Worm (Caenorhabditis elegans) whole organism, L3 larva: ENCODE results near the gene dmd-7.

Source experiments
- R02D3.7 ChIP-seq: fragments of 150-350 bp; optimal IDR thresholded peaks from 2 replicates; lab custom pipeline; 2014; ENCODE audit warnings: missing biosample characterization, missing genetic modification characterization
- ZK546.5 ChIP-seq: sonication (generic microtip); optimal IDR thresholded peaks from 2 replicates; lab custom pipeline; 2017; ENCODE audit warnings: missing biosample characterization, missing genetic modification characterization
- aly-2 ChIP-seq: fragments of 150-350 bp; optimal IDR thresholded peaks from 2 replicates; lab custom pipeline; 2014; ENCODE audit warnings: missing biosample characterization, missing genetic modification characterization
- ama-1 ChIP-seq: fragments of 150-350 bp; optimal IDR thresholded peaks from 2 replicates; lab custom pipeline; 2018
- ceh-16 ChIP-seq: sonication (generic microtip); optimal IDR thresholded peaks from 2 replicates; lab custom pipeline; 2017; ENCODE audit warnings: missing biosample characterization, missing genetic modification characterization
- ceh-28 ChIP-seq: fragments of 150-350 bp; optimal IDR thresholded peaks from 2 replicates; lab custom pipeline; 2014; ENCODE audit warnings: missing biosample characterization, missing genetic modification reagents, missing genetic modification characterization
- ceh-82 ChIP-seq: fragments of 150-350 bp; optimal IDR thresholded peaks from 2 replicates; lab custom pipeline; 2014; ENCODE audit warnings: missing biosample characterization, missing genetic modification characterization
- ceh-9 ChIP-seq: sonication (generic microtip); optimal IDR thresholded peaks from 2 replicates; lab custom pipeline; 2018; ENCODE audit warnings: missing biosample characterization, missing genetic modification characterization
- daf-12 ChIP-seq: fragments of 150-350 bp; optimal IDR thresholded peaks from 2 replicates; lab custom pipeline; 2014; ENCODE audit warnings: missing biosample characterization, missing genetic modification reagents, missing genetic modification characterization
- egl-27 ChIP-seq: sonication (generic microtip); optimal IDR thresholded peaks from 4 replicates; lab custom pipeline; 2017; ENCODE audit warnings: missing biosample characterization, missing genetic modification reagents, missing genetic modification characterization
- egl-5 ChIP-seq: fragments of 150-350 bp; optimal IDR thresholded peaks from 2 replicates; lab custom pipeline; 2017; ENCODE audit warnings: missing biosample characterization, missing genetic modification reagents, missing genetic modification characterization, inconsistent platforms
- elt-1 ChIP-seq: fragments of 150-350 bp; optimal IDR thresholded peaks from 2 replicates; lab custom pipeline; 2014; ENCODE audit warnings: missing biosample characterization, missing genetic modification characterization
- elt-2 ChIP-seq: sonication (generic microtip); optimal IDR thresholded peaks from 2 replicates; lab custom pipeline; 2016; ENCODE audit warnings: missing genetic modification reagents, mild to moderate bottlenecking, missing genetic modification characterization, missing compliant biosample characterization
- elt-3 ChIP-seq, 3 experiments: fragments of 150-350 bp in 1 of 3; sonication (generic microtip) in 2 of 3; optimal IDR thresholded peaks; 2 replicates in 2 of 3; 4 replicates in 1 of 3; lab custom pipeline; 2014 to 2017; ENCODE audit warnings: missing biosample characterization in 3 of 3, missing genetic modification characterization in 3 of 3
- eor-1 ChIP-seq, 2 experiments: fragments of 150-350 bp; optimal IDR thresholded peaks; 2 replicates each; lab custom pipeline; 2014 to 2018; ENCODE audit warnings: missing biosample characterization in 2 of 2, missing genetic modification characterization in 2 of 2
- fkh-10 ChIP-seq: sonication (generic microtip); optimal IDR thresholded peaks from 2 replicates; lab custom pipeline; 2017; ENCODE audit warnings: missing biosample characterization, missing genetic modification reagents, missing genetic modification characterization
- fkh-2 ChIP-seq: fragments of 150-350 bp; optimal IDR thresholded peaks from 2 replicates; lab custom pipeline; 2014; ENCODE audit warnings: missing biosample characterization, missing genetic modification reagents, missing genetic modification characterization
- fos-1 ChIP-seq: fragments of 150-350 bp; optimal IDR thresholded peaks from 2 replicates; lab custom pipeline; 2014; ENCODE audit warnings: missing biosample characterization, missing genetic modification characterization
- hmg-11 ChIP-seq: sonication (generic microtip); optimal IDR thresholded peaks from 2 replicates; lab custom pipeline; 2016; ENCODE audit warnings: missing genetic modification characterization, missing compliant biosample characterization
- jun-1 ChIP-seq: fragments of 150-350 bp; optimal IDR thresholded peaks from 2 replicates; lab custom pipeline; 2014; ENCODE audit warnings: missing biosample characterization, missing genetic modification reagents, missing genetic modification characterization
- lin-15B ChIP-seq: fragments of 150-350 bp; optimal IDR thresholded peaks from 2 replicates; lab custom pipeline; 2014; ENCODE audit warnings: missing biosample characterization, missing genetic modification characterization
- lin-39 ChIP-seq: fragments of 150-350 bp; optimal IDR thresholded peaks from 2 replicates; lab custom pipeline; 2018; ENCODE audit warnings: missing biosample characterization, missing genetic modification reagents, missing genetic modification characterization
- lsy-12 ChIP-seq: sonication (generic microtip); optimal IDR thresholded peaks from 2 replicates; lab custom pipeline; 2016; ENCODE audit warnings: mild to moderate bottlenecking, missing genetic modification characterization, missing compliant biosample characterization
- mdl-1 ChIP-seq: fragments of 150-350 bp; optimal IDR thresholded peaks from 2 replicates; lab custom pipeline; 2014; ENCODE audit warnings: missing biosample characterization, missing genetic modification characterization
- mml-1 ChIP-seq: fragments of 150-350 bp; sonication (generic microtip); optimal IDR thresholded peaks from 3 replicates; lab custom pipeline; 2014; ENCODE audit warnings: missing biosample characterization, missing genetic modification characterization
- nfya-1 ChIP-seq: sonication (generic microtip); optimal IDR thresholded peaks from 2 replicates; lab custom pipeline; 2017; ENCODE audit warnings: missing genetic modification characterization, mild to moderate bottlenecking, missing compliant biosample characterization, antibody characterized with exemption, moderate library complexity; ENCODE audit not compliant: insufficient read depth
- nhr-11 ChIP-seq: fragments of 150-350 bp; optimal IDR thresholded peaks from 2 replicates; lab custom pipeline; 2014; ENCODE audit warnings: missing biosample characterization, missing genetic modification characterization
- nhr-12 ChIP-seq: fragments of 150-350 bp; optimal IDR thresholded peaks from 2 replicates; lab custom pipeline; 2014; ENCODE audit warnings: missing biosample characterization, missing genetic modification characterization
- nhr-23 ChIP-seq: fragments of 150-350 bp; optimal IDR thresholded peaks from 2 replicates; lab custom pipeline; 2014; ENCODE audit warnings: missing biosample characterization, missing genetic modification reagents, missing genetic modification characterization
- nhr-237 ChIP-seq: fragments of 150-350 bp; optimal IDR thresholded peaks from 2 replicates; lab custom pipeline; 2014; ENCODE audit warnings: missing biosample characterization, missing genetic modification characterization
- nhr-25 ChIP-seq: sonication (generic microtip); optimal IDR thresholded peaks from 2 replicates; lab custom pipeline; 2017; ENCODE audit warnings: missing biosample characterization, missing genetic modification characterization
- nhr-28 ChIP-seq: fragments of 150-350 bp; optimal IDR thresholded peaks from 2 replicates; lab custom pipeline; 2014; ENCODE audit warnings: missing biosample characterization, missing genetic modification characterization
- nhr-43 ChIP-seq: sonication (generic microtip); optimal IDR thresholded peaks from 2 replicates; lab custom pipeline; 2016; ENCODE audit warnings: mild to moderate bottlenecking, missing genetic modification characterization, missing compliant biosample characterization; ENCODE audit not compliant: poor library complexity, severe bottlenecking
- nhr-67 ChIP-seq: fragments of 150-350 bp; optimal IDR thresholded peaks from 2 replicates; lab custom pipeline; 2014; ENCODE audit warnings: missing biosample characterization, missing genetic modification characterization
- nhr-76 ChIP-seq: fragments of 150-350 bp; sonication (generic microtip); optimal IDR thresholded peaks from 5 replicates; lab custom pipeline; 2014; ENCODE audit warnings: missing biosample characterization, missing genetic modification characterization
- nhr-77 ChIP-seq: fragments of 150-350 bp; optimal IDR thresholded peaks from 2 replicates; lab custom pipeline; 2014; ENCODE audit warnings: missing biosample characterization, missing genetic modification characterization
- pha-4 ChIP-seq: fragments of 150-350 bp; optimal IDR thresholded peaks from 2 replicates; lab custom pipeline; 2014; ENCODE audit warnings: missing biosample characterization, missing genetic modification reagents, missing genetic modification characterization
- pqm-1 ChIP-seq: fragments of 150-350 bp; optimal IDR thresholded peaks from 2 replicates; lab custom pipeline; 2017; ENCODE audit warnings: missing biosample characterization, missing genetic modification characterization, inconsistent platforms
- sea-2 ChIP-seq: fragments of 150-350 bp; sonication (generic microtip); optimal IDR thresholded peaks from 4 replicates; lab custom pipeline; 2014; ENCODE audit warnings: missing biosample characterization, missing genetic modification reagents, missing genetic modification characterization
- skn-1 ChIP-seq: fragments of 150-350 bp; optimal IDR thresholded peaks from 2 replicates; lab custom pipeline; 2014; ENCODE audit warnings: missing biosample characterization, missing genetic modification characterization
- snpc-4 ChIP-seq: fragments of 150-350 bp; optimal IDR thresholded peaks from 2 replicates; lab custom pipeline; 2014; ENCODE audit warnings: missing biosample characterization, missing genetic modification characterization
- tbx-2 ChIP-seq: sonication (generic microtip); optimal IDR thresholded peaks from 2 replicates; lab custom pipeline; 2016; ENCODE audit warnings: mild to moderate bottlenecking, missing genetic modification characterization, missing compliant biosample characterization
- unc-39 ChIP-seq: sonication (generic microtip); optimal IDR thresholded peaks from 4 replicates; lab custom pipeline; 2017; ENCODE audit warnings: missing biosample characterization, missing genetic modification characterization
- unc-62 ChIP-seq: fragments of 150-350 bp; sonication (generic microtip); optimal IDR thresholded peaks from 4 replicates; lab custom pipeline; 2014; ENCODE audit warnings: missing biosample characterization, missing genetic modification reagents, missing genetic modification characterization
- zag-1 ChIP-seq: fragments of 150-350 bp; optimal IDR thresholded peaks from 2 replicates; lab custom pipeline; 2014; ENCODE audit warnings: missing biosample characterization, missing genetic modification characterization
- ztf-11 ChIP-seq: fragments of 150-350 bp; optimal IDR thresholded peaks from 2 replicates; lab custom pipeline; 2014; ENCODE audit warnings: missing biosample characterization, missing genetic modification characterization
- ztf-4 ChIP-seq: fragments of 150-350 bp; optimal IDR thresholded peaks from 2 replicates; lab custom pipeline; 2014; ENCODE audit warnings: missing biosample characterization, missing genetic modification characterization

The dmd-7 gene

DNA sequence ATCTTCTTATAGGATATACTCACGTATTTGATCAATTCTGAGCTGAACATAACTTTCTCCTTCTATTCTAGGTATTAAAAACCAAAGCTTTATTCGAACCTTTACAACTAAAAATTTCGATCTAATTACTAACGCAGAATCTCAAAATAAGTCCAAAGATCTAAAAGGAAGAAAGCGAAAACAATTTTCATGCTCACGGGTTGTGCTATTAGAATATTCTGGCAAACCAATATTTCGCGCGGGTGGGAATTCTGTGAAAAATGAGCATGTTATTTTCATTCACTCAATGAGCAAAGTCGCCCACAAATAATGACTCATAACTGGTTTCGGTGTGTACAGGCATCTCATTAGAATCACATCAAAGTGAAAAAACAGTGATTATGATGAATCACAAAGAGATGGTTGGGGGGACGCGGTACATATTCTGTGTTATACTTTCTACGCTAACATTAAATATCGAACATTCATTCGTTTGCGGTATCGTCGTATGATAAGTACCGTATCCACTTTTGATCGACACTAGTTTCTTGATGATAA lies 17.7 kb upstream of the dmd-7 start:
- TF ChIP-seq lsy-12 (tag; lab: Kevin White, UChicago) (peak; percentile 60), nhr-77 (tag; lab: Kevin White, UChicago) (no peak), mml-1 (tag; lab: Kevin White, UChicago) (no peak), mdl-1 (tag; lab: Kevin White, UChicago) (no peak), ama-1 (lab: Kevin White, UChicago) (peak; percentile 63), aly-2 (no peak), fkh-10 (peak; percentile 42), pha-4 (tag; lab: Kevin White, UChicago) (peak; percentile 14), unc-62 (GFP tag; lab: Kevin White, UChicago) (no peak), ceh-9 (tag; lab: Kevin White, UChicago) (no peak), nhr-25 (peak; percentile 62), nhr-76 (tag; lab: Kevin White, UChicago) (no peak), egl-27 (tag; lab: Kevin White, UChicago) (no peak), nhr-11 (tag; lab: Kevin White, UChicago) (peak; percentile 49), nhr-23 (tag; lab: Kevin White, UChicago) (no peak), tbx-2 (tag; lab: Kevin White, UChicago) (no peak)

DNA sequence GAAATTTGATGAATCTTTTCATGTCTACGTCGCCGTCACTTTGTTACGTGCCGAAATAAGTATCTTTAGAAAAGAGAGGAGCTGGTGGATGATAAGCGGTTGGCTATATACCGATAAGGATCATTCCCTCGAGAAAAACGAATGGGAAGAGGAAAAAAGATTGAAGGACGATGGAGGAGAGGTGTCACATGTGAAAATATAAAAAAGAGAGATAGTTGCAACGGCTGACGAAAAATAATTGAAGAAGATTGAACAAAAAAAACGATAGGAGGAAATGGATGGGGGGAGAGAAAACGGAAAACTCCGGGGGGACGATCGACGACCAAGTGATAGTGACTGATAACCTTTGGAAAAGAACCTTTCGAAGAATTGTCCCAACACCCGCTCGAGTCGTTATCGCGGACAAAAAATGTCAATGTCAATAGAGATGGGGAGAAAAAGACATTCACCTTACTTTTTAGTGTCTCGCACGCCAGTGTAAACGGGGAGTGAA lies 17.2 kb upstream of the dmd-7 start:
- no peak for TF ChIP-seq sea-2
- peak; percentile 47 for TF ChIP-seq tbx-2 (tag; lab: Kevin White, UChicago)
- TF ChIP-seq nhr-77 (tag; lab: Kevin White, UChicago): no peak
- TF ChIP-seq mdl-1 (tag; lab: Kevin White, UChicago): peak; percentile 46
- TF ChIP-seq ztf-11 (tag; lab: Kevin White, UChicago): no peak
- no peak for TF ChIP-seq nhr-11 (tag; lab: Kevin White, UChicago)
- TF ChIP-seq ceh-16 (tag; lab: Kevin White, UChicago): no peak
- no peak for TF ChIP-seq aly-2
- peak; percentile 98 for TF ChIP-seq pha-4 (tag; lab: Kevin White, UChicago)
- TF ChIP-seq ceh-82 (tag; lab: Kevin White, UChicago): no peak
- peak; percentile 23 to 96 (median 88) for TF ChIP-seq elt-3 (tag; optimal IDR thresholded peaks at IDR 0.05; lab: Kevin White, UChicago)
- TF ChIP-seq nhr-43 (tag; lab: Kevin White, UChicago): peak; percentile 64
- no peak for TF ChIP-seq fkh-10
- TF ChIP-seq zag-1 (tag; lab: Kevin White, UChicago): no peak
- TF ChIP-seq elt-2 (tag; lab: Kevin White, UChicago): peak; percentile 100
- no peak for TF ChIP-seq nhr-76 (tag; lab: Kevin White, UChicago)
- peak; percentile 55 for TF ChIP-seq egl-27 (tag; lab: Kevin White, UChicago)
- no peak for TF ChIP-seq mml-1 (tag; lab: Kevin White, UChicago)
- no peak for TF ChIP-seq daf-12 (tag; lab: Kevin White, UChicago)
- TF ChIP-seq elt-1 (tag; lab: Kevin White, UChicago): peak; percentile 96
- no peak for TF ChIP-seq fkh-2 (tag; lab: Kevin White, UChicago)
- TF ChIP-seq ceh-28 (tag; lab: Kevin White, UChicago): no peak
- peak; percentile 83 for TF ChIP-seq skn-1 (tag; lab: Kevin White, UChicago)
- no peak for TF ChIP-seq unc-39 (tag; lab: Kevin White, UChicago)
- TF ChIP-seq eor-1 (tag; optimal IDR thresholded peaks at IDR 0.05; lab: Kevin White, UChicago): peak in 1 of 2 experiments; percentile 59
- TF ChIP-seq lin-39 (tag; lab: Kevin White, UChicago): peak; percentile 87
- TF ChIP-seq nhr-237: no peak
- TF ChIP-seq nfya-1 (tag; lab: Kevin White, UChicago): peak; percentile 27
- TF ChIP-seq lin-15B: no peak
- TF ChIP-seq ztf-4 (tag; lab: Kevin White, UChicago): peak; percentile 65
- TF ChIP-seq nhr-12 (tag; lab: Kevin White, UChicago): no peak
- TF ChIP-seq fos-1 (tag; lab: Kevin White, UChicago): no peak
- no peak for TF ChIP-seq ZK546.5 (tag; lab: Kevin White, UChicago)
- peak; percentile 45 for TF ChIP-seq R02D3.7 (tag; lab: Kevin White, UChicago)
- TF ChIP-seq ceh-9 (tag; lab: Kevin White, UChicago): no peak
- peak; percentile 35 for TF ChIP-seq egl-5 (tag; lab: Kevin White, UChicago)
- TF ChIP-seq hmg-11 (tag; lab: Kevin White, UChicago): peak; percentile 24
- TF ChIP-seq pqm-1: peak; percentile 97
- peak; percentile 71 for TF ChIP-seq nhr-23 (tag; lab: Kevin White, UChicago)
- TF ChIP-seq unc-62 (GFP tag; lab: Kevin White, UChicago): peak; percentile 25
- no peak for TF ChIP-seq nhr-28 (tag; lab: Kevin White, UChicago)
- TF ChIP-seq nhr-67 (tag; lab: Kevin White, UChicago): no peak
- peak; percentile 31 for TF ChIP-seq lsy-12 (tag; lab: Kevin White, UChicago)
- TF ChIP-seq nhr-25: no peak
- TF ChIP-seq snpc-4 (tag; lab: Kevin White, UChicago): peak; percentile 9
- TF ChIP-seq jun-1: peak; percentile 92
- peak; percentile 60 for TF ChIP-seq ama-1 (lab: Kevin White, UChicago)
